Worm (Caenorhabditis elegans) whole organism, L4 larva: ENCODE measurements around the gene oig-1.
A peak's percentile ranks its signal among the peaks of the same experiment; 100 is the strongest.

Source experiments
- aly-2 ChIP-seq: sonication (generic microtip); optimal IDR thresholded peaks from 2 replicates; lab custom pipeline; 2018; ENCODE audit warnings: missing biosample characterization, missing genetic modification characterization
- egl-27 ChIP-seq: sonication (generic microtip); optimal IDR thresholded peaks from 3 replicates; lab custom pipeline; 2017; ENCODE audit warnings: missing biosample characterization, missing genetic modification reagents, missing genetic modification characterization
- fos-1 ChIP-seq: fragments of 150-350 bp; optimal IDR thresholded peaks from 2 replicates; lab custom pipeline; 2014; ENCODE audit warnings: missing biosample characterization, missing genetic modification characterization
- mxl-3 ChIP-seq: fragments of 200-800 bp; sonication (Bioruptor generic); optimal IDR thresholded peaks from 2 replicates; lab custom pipeline; 2018; ENCODE audit warnings: mild to moderate bottlenecking, missing genetic modification characterization, missing compliant biosample characterization

ce11 chrIII:6508327-6508726, 17.1 kb downstream of the oig-1 start:
- TF ChIP-seq mxl-3: peak; percentile 28
- no peak for TF ChIP-seq aly-2 (tag; lab: Kevin White, UChicago)
- no peak for TF ChIP-seq fos-1 (tag; lab: Kevin White, UChicago)
- no peak for TF ChIP-seq egl-27 (tag; lab: Kevin White, UChicago)
